Fruit fly (Drosophila melanogaster) whole organism, embryonic: ENCODE measurements around the gene Mocs2A.
A peak's percentile ranks its signal among the peaks of the same experiment; 100 is the strongest.

Experiments used
- CG10209 ChIP-seq: fragments of 200-800 bp; sonication (Bioruptor generic); optimal IDR thresholded peaks from 3 replicates; lab custom pipeline; 2017; ENCODE audit warnings: missing biosample characterization, mild to moderate bottlenecking, missing genetic modification characterization, missing genetic modification reagents
- CG10543 ChIP-seq: fragments of 200-800 bp; sonication (Bioruptor generic); optimal IDR thresholded peaks from 3 replicates; lab custom pipeline; 2017; ENCODE audit warnings: missing biosample characterization, mild to moderate bottlenecking, missing genetic modification characterization, moderate library complexity
- CG10979 ChIP-seq: fragments of 200-800 bp; sonication (Bioruptor generic); optimal IDR thresholded peaks from 2 replicates; lab custom pipeline; 2018; ENCODE audit warnings: missing biosample characterization, mild to moderate bottlenecking, missing genetic modification characterization, moderate library complexity
- CG11504 ChIP-seq: fragments of 200-800 bp; sonication (Bioruptor generic); optimal IDR thresholded peaks from 3 replicates; lab custom pipeline; 2019; ENCODE audit warnings: missing biosample characterization, mild to moderate bottlenecking, missing genetic modification characterization, moderate library complexity
- CG12219 ChIP-seq: fragments of 200-800 bp; sonication (Bioruptor generic); optimal IDR thresholded peaks from 3 replicates; lab custom pipeline; 2018; ENCODE audit warnings: missing biosample characterization, mild to moderate bottlenecking, missing genetic modification characterization
- CG13624 ChIP-seq: fragments of 200-800 bp; sonication (Bioruptor generic); optimal IDR thresholded peaks from 2 replicates; lab custom pipeline; 2016; ENCODE audit warnings: missing biosample characterization, missing genetic modification characterization
- CG15073 ChIP-seq: fragments of 200-800 bp; sonication (Bioruptor generic); optimal IDR thresholded peaks from 2 replicates; lab custom pipeline; 2016; ENCODE audit warnings: missing biosample characterization, missing genetic modification characterization
- CG1603 ChIP-seq: fragments of 200-800 bp; sonication (Bioruptor generic); optimal IDR thresholded peaks from 2 replicates; lab custom pipeline; 2019; ENCODE audit warnings: missing biosample characterization, mild to moderate bottlenecking, missing genetic modification characterization, moderate library complexity
- CG16863 ChIP-seq: fragments of 200-800 bp; sonication (Bioruptor generic); optimal IDR thresholded peaks from 3 replicates; lab custom pipeline; 2016; ENCODE audit warnings: missing biosample characterization, missing genetic modification characterization
- CG18262 ChIP-seq: fragments of 200-800 bp; optimal IDR thresholded peaks from 3 replicates; lab custom pipeline; 2019; ENCODE audit warnings: missing biosample characterization, mild to moderate bottlenecking, missing genetic modification characterization, moderate library complexity
- CG18619 ChIP-seq: fragments of 200-800 bp; sonication (Bioruptor generic); optimal IDR thresholded peaks from 3 replicates; lab custom pipeline; 2017; ENCODE audit warnings: missing biosample characterization, mild to moderate bottlenecking, missing genetic modification characterization
- CG2120 ChIP-seq: fragments of 200-800 bp; sonication (Bioruptor generic); optimal IDR thresholded peaks from 3 replicates; lab custom pipeline; 2016; ENCODE audit warnings: missing biosample characterization, missing genetic modification characterization
- CG2712 ChIP-seq: fragments of 200-800 bp; optimal IDR thresholded peaks from 3 replicates; lab custom pipeline; 2019; ENCODE audit warnings: missing biosample characterization, mild to moderate bottlenecking, missing genetic modification characterization, moderate library complexity
- CG2875 ChIP-seq: fragments of 200-800 bp; sonication (Bioruptor generic); optimal IDR thresholded peaks from 2 replicates; lab custom pipeline; 2017; ENCODE audit warnings: missing biosample characterization, mild to moderate bottlenecking, missing genetic modification characterization, missing genetic modification reagents
- CG31365 ChIP-seq: fragments of 200-800 bp; sonication (Bioruptor generic); optimal IDR thresholded peaks from 2 replicates; lab custom pipeline; 2018; ENCODE audit warnings: missing biosample characterization, mild to moderate bottlenecking, missing genetic modification characterization
- CG32767 ChIP-seq: fragments of 200-800 bp; sonication (Bioruptor generic); IDR thresholded peaks from 2 replicates; pipeline ENCODE4 v1.3.6; 2022; ENCODE audit warnings: missing biosample characterization, missing genetic modification characterization
- CG33557 ChIP-seq: fragments of 200-800 bp; sonication (Bioruptor generic); optimal IDR thresholded peaks from 2 replicates; lab custom pipeline; 2019; ENCODE audit warnings: missing biosample characterization, mild to moderate bottlenecking, missing genetic modification characterization, moderate library complexity
- CG4404 ChIP-seq: fragments of 200-800 bp; sonication (Bioruptor generic); IDR thresholded peaks from 2 replicates; pipeline ENCODE4 v1.3.6; 2022; ENCODE audit warnings: missing biosample characterization, missing genetic modification characterization
- CG7556 ChIP-seq: fragments of 200-800 bp; sonication (Bioruptor generic); optimal IDR thresholded peaks from 2 replicates; lab custom pipeline; 2017; ENCODE audit warnings: missing biosample characterization, mild to moderate bottlenecking, missing genetic modification characterization
- CG8944 ChIP-seq: fragments of 200-800 bp; sonication (Bioruptor generic); optimal IDR thresholded peaks from 3 replicates; lab custom pipeline; 2016; ENCODE audit warnings: missing biosample characterization, missing genetic modification characterization
- CG9727 ChIP-seq: fragments of 200-800 bp; sonication (Bioruptor generic); optimal IDR thresholded peaks from 3 replicates; lab custom pipeline; 2017; ENCODE audit warnings: missing biosample characterization, mild to moderate bottlenecking, missing genetic modification characterization
- Drgx ChIP-seq: fragments of 200-800 bp; sonication (Bioruptor generic); IDR thresholded peaks from 2 replicates; pipeline ENCODE4 v1.3.6; 2022; ENCODE audit warnings: missing biosample characterization, missing genetic modification characterization
- HLHmδ ChIP-seq: fragments of 200-800 bp; sonication (Bioruptor generic); optimal IDR thresholded peaks from 2 replicates; lab custom pipeline; 2018; ENCODE audit warnings: missing biosample characterization, mild to moderate bottlenecking, missing genetic modification characterization, moderate library complexity
- Hr3 ChIP-seq: fragments of 200-800 bp; sonication (Bioruptor generic); optimal IDR thresholded peaks from 3 replicates; lab custom pipeline; 2016; ENCODE audit warnings: missing biosample characterization, missing genetic modification characterization
- Hr51 ChIP-seq, 2 experiments: fragments of 200-800 bp; sonication (Bioruptor generic); optimal IDR thresholded peaks; 2 replicates in 1 of 2; 3 replicates in 1 of 2; lab custom pipeline; 2016 to 2018; ENCODE audit warnings: missing biosample characterization in 2 of 2, missing genetic modification characterization in 2 of 2, mild to moderate bottlenecking in 1 of 2, moderate library complexity in 1 of 2
- Myb ChIP-seq: fragments of 200-800 bp; sonication (Bioruptor generic); optimal IDR thresholded peaks from 2 replicates; lab custom pipeline; 2016; ENCODE audit warnings: missing biosample characterization, missing genetic modification characterization
- Pdp1 ChIP-seq, 2 experiments: fragments of 200-800 bp; sonication (Bioruptor generic); optimal IDR thresholded peaks; 3 replicates each; lab custom pipeline; 2016; ENCODE audit warnings: missing biosample characterization in 2 of 2, missing genetic modification characterization in 2 of 2, mild to moderate bottlenecking in 1 of 2, moderate library complexity in 1 of 2
- Sox102F ChIP-seq: fragments of 200-800 bp; sonication (Bioruptor generic); optimal IDR thresholded peaks from 2 replicates; lab custom pipeline; 2018; ENCODE audit warnings: missing biosample characterization, mild to moderate bottlenecking, missing genetic modification characterization, moderate library complexity
- Xrp1 ChIP-seq: fragments of 200-800 bp; sonication (Bioruptor generic); IDR thresholded peaks from 2 replicates; pipeline ENCODE4 v1.3.6; 2022; ENCODE audit warnings: missing biosample characterization, missing genetic modification characterization
- ase ChIP-seq: fragments of 200-800 bp; sonication (Bioruptor generic); IDR thresholded peaks from 3 replicates; pipeline ENCODE4 v1.3.6; 2022; ENCODE audit warnings: missing biosample characterization, missing genetic modification characterization
- bcd ChIP-seq: fragments of 200-800 bp; sonication (Bioruptor generic); optimal IDR thresholded peaks from 2 replicates; lab custom pipeline; 2017; ENCODE audit warnings: missing biosample characterization, mild to moderate bottlenecking, missing genetic modification characterization
- ci ChIP-seq: fragments of 200-800 bp; sonication (Bioruptor generic); IDR thresholded peaks from 3 replicates; pipeline ENCODE4 v1.3.6; 2022; ENCODE audit warnings: missing biosample characterization, missing genetic modification characterization
- dpn ChIP-seq, 2 experiments: fragments of 200-800 bp; sonication (Bioruptor generic); optimal IDR thresholded peaks; 3 replicates each; lab custom pipeline; 2016; ENCODE audit warnings: missing biosample characterization in 2 of 2, missing genetic modification characterization in 2 of 2
- esg ChIP-seq: fragments of 200-800 bp; sonication (Bioruptor generic); conservative IDR thresholded peaks from 2 replicates; pipeline ENCODE4 v1.3.6; 2022; ENCODE audit warnings: missing biosample characterization, missing genetic modification characterization
- gem ChIP-seq: fragments of 200-800 bp; sonication (Bioruptor generic); optimal IDR thresholded peaks from 2 replicates; lab custom pipeline; 2019; ENCODE audit warnings: missing biosample characterization, mild to moderate bottlenecking, missing genetic modification characterization, moderate library complexity
- nom ChIP-seq: fragments of 200-800 bp; sonication (Bioruptor generic); optimal IDR thresholded peaks from 2 replicates; lab custom pipeline; 2017; ENCODE audit warnings: missing biosample characterization, missing genetic modification characterization, mild to moderate bottlenecking, moderate library complexity, missing genetic modification reagents
- oc ChIP-seq: fragments of 200-800 bp; sonication (Bioruptor generic); optimal IDR thresholded peaks from 2 replicates; lab custom pipeline; 2018; ENCODE audit warnings: missing biosample characterization, mild to moderate bottlenecking, missing genetic modification characterization, moderate library complexity
- phol ChIP-seq: fragments of 200-800 bp; sonication (Bioruptor generic); optimal IDR thresholded peaks from 3 replicates; lab custom pipeline; 2018; ENCODE audit warnings: missing biosample characterization, mild to moderate bottlenecking, missing genetic modification characterization, moderate library complexity
- prd ChIP-seq, 3 experiments: fragments of >200 bp in 2 of 3; fragments of 200-800 bp in 1 of 3; sonication (Bioruptor generic) in 1 of 3; optimal IDR thresholded peaks in 2 of 3; IDR thresholded peaks in 1 of 3; 2 replicates in 2 of 3; 3 replicates in 1 of 3; pipeline versions ENCODE4 v1.3.6 to Lab custom; 2017 to 2022; ENCODE audit warnings: missing biosample characterization in 1 of 3, missing genetic modification characterization in 1 of 3
- row ChIP-seq: fragments of 200-800 bp; sonication (Bioruptor generic); IDR thresholded peaks from 3 replicates; pipeline ENCODE4 v1.3.6; 2022; ENCODE audit warnings: missing biosample characterization, missing genetic modification characterization
- sens ChIP-seq: fragments of 200-800 bp; sonication (Bioruptor generic); peaks from one replicate; lab custom pipeline; 2016; ENCODE audit warnings: missing biosample characterization, missing genetic modification characterization
- shn ChIP-seq: fragments of 200-800 bp; sonication (Bioruptor generic); optimal IDR thresholded peaks from 3 replicates; lab custom pipeline; 2016; ENCODE audit warnings: missing biosample characterization, missing genetic modification characterization
- slbo ChIP-seq: fragments of 200-800 bp; sonication (Bioruptor generic); IDR thresholded peaks from 2 replicates; pipeline ENCODE4 v1.3.6; 2022; ENCODE audit warnings: missing biosample characterization, missing genetic modification characterization
- so ChIP-seq: fragments of 200-800 bp; sonication (Bioruptor generic); IDR thresholded peaks from 3 replicates; pipeline ENCODE4 v1.3.6; 2022; ENCODE audit warnings: missing biosample characterization, missing genetic modification characterization
- sqz ChIP-seq: fragments of 200-800 bp; sonication (Bioruptor generic); optimal IDR thresholded peaks from 3 replicates; lab custom pipeline; 2018; ENCODE audit warnings: missing biosample characterization, mild to moderate bottlenecking, missing genetic modification characterization
- unpg ChIP-seq: fragments of 200-800 bp; sonication (Bioruptor generic); optimal IDR thresholded peaks from 3 replicates; lab custom pipeline; 2018; ENCODE audit warnings: missing biosample characterization, mild to moderate bottlenecking, missing genetic modification characterization, moderate library complexity
- vfl ChIP-seq: fragments of 200-800 bp; sonication (Bioruptor generic); optimal IDR thresholded peaks from 2 replicates; lab custom pipeline; 2016; ENCODE audit warnings: missing biosample characterization, missing genetic modification characterization
- vvl ChIP-seq: fragments of 200-800 bp; sonication (Bioruptor generic); IDR thresholded peaks from 2 replicates; pipeline ENCODE4 v1.3.6; 2022; ENCODE audit warnings: missing biosample characterization, missing genetic modification characterization
- yki ChIP-seq: fragments of >200 bp; optimal IDR thresholded peaks from 3 replicates; lab custom pipeline; 2018
- zf30C ChIP-seq: fragments of 200-800 bp; sonication (Bioruptor generic); optimal IDR thresholded peaks from 3 replicates; lab custom pipeline; 2018; ENCODE audit warnings: missing biosample characterization, mild to moderate bottlenecking, missing genetic modification characterization

Mocs2A gene

dm6 chr3R:25176517-25176916 is 49.4 kb upstream of the Mocs2A start (continued):
- TF ChIP-seq esg (GFP tag; lab: Robert Waterston, UW): 0 out of 2 replicates have a peak, but pooled peaks have one; percentile 5
- no peak for TF ChIP-seq prd (optimal IDR thresholded peaks at IDR 0.05; lab: Kevin White, UChicago)
- peak; percentile 51; the same call in 1 of the 3 replicates for TF ChIP-seq prd (GFP tag; IDR thresholded peaks at IDR 0.05; lab: Robert Waterston, UW)
- TF ChIP-seq CG2120 (GFP tag; lab: Kevin White, UChicago): peak; percentile 17
- TF ChIP-seq HLHmδ (GFP tag; lab: Kevin White, UChicago): no peak
- TF ChIP-seq CG12219: no peak
- 0 out of 3 replicates have a peak, but pooled peaks have one; percentile 26 for TF ChIP-seq ase (GFP tag; lab: Robert Waterston, UW)
- no peak for TF ChIP-seq dpn (GFP tag; optimal IDR thresholded peaks at IDR 0.05; lab: Kevin White, UChicago)
- no peak for TF ChIP-seq CG15073 (GFP tag; lab: Kevin White, UChicago)
- no peak for TF ChIP-seq CG31365 (tag; lab: Kevin White, UChicago)
- peak; percentile 22 for TF ChIP-seq CG10979 (tag; lab: Kevin White, UChicago)
- TF ChIP-seq Pdp1 (GFP tag; optimal IDR thresholded peaks at IDR 0.05; lab: Kevin White, UChicago): peak in 1 of 2 experiments; percentile 12
- peak; percentile 58 for TF ChIP-seq zf30C (GFP tag; lab: Kevin White, UChicago)
- no peak for TF ChIP-seq vfl (GFP tag; lab: Kevin White, UChicago)
- peak; percentile 31 for TF ChIP-seq gem (tag; lab: Kevin White, UChicago)
- TF ChIP-seq Xrp1 (GFP tag; lab: Robert Waterston, UW): peak; percentile 26; the same call in 1 of the 2 replicates
- peak; percentile 18 for TF ChIP-seq Sox102F (GFP tag; lab: Kevin White, UChicago)
- peak; percentile 2 for TF ChIP-seq CG9727 (GFP tag; lab: Kevin White, UChicago)
- peak; percentile 51 for TF ChIP-seq row
- TF ChIP-seq phol (tag; lab: Kevin White, UChicago): peak; percentile 18
- peak; percentile 11 for TF ChIP-seq CG10209 (GFP tag; lab: Kevin White, UChicago)
- peak; percentile 6 for TF ChIP-seq CG7556 (GFP tag; lab: Kevin White, UChicago)
- TF ChIP-seq sens (GFP tag; lab: Kevin White, UChicago): peak; percentile 51
- no peak for TF ChIP-seq bcd (GFP tag; lab: Kevin White, UChicago)
- TF ChIP-seq CG1603 (tag; lab: Kevin White, UChicago): peak; percentile 18
- TF ChIP-seq CG32767: no peak
- peak; percentile 13 for TF ChIP-seq CG18262
- peak in 1 of 2 experiments; percentile 24 for TF ChIP-seq Hr51 (GFP tag; optimal IDR thresholded peaks at IDR 0.05; lab: Kevin White, UChicago)
- TF ChIP-seq CG11504: peak; percentile 28
- TF ChIP-seq CG13624 (GFP tag; lab: Kevin White, UChicago): no peak
- TF ChIP-seq ci (GFP tag; lab: Robert Waterston, UW): no peak
- TF ChIP-seq oc: no peak
- TF ChIP-seq slbo: 0 out of 2 replicates have a peak, but pooled peaks have one; percentile 23
- peak; percentile 13 for TF ChIP-seq CG2712 (tag; lab: Kevin White, UChicago)

dm6 chr3R:25174244-25174643 is 47.1 kb upstream of the Mocs2A start:
- TF ChIP-seq CG9727 (GFP tag; lab: Kevin White, UChicago): peak; percentile 67
- TF ChIP-seq CG18262: peak; percentile 70
- TF ChIP-seq sqz (GFP tag; lab: Kevin White, UChicago): peak; percentile 27
- no peak for TF ChIP-seq CG2875 (GFP tag; lab: Kevin White, UChicago)
- peak; percentile 4 for TF ChIP-seq Hr3 (GFP tag; lab: Kevin White, UChicago)
- no peak for TF ChIP-seq CG33557
- TF ChIP-seq CG10543 (GFP tag; lab: Kevin White, UChicago): no peak
- TF ChIP-seq Myb (GFP tag; lab: Kevin White, UChicago): no peak
- no peak for TF ChIP-seq CG16863 (GFP tag; lab: Kevin White, UChicago)
- TF ChIP-seq shn (GFP tag; lab: Kevin White, UChicago): no peak
- peak; percentile 5 for TF ChIP-seq unpg
- TF ChIP-seq CG4404 (GFP tag; lab: Robert Waterston, UW): peak; percentile 55
- TF ChIP-seq gem (tag; lab: Kevin White, UChicago): peak; percentile 57
- no peak for TF ChIP-seq CG8944 (GFP tag; lab: Kevin White, UChicago)
- TF ChIP-seq ci (GFP tag; lab: Robert Waterston, UW): no peak
- no peak for TF ChIP-seq yki (lab: Kevin White, UChicago)
- TF ChIP-seq so (GFP tag; lab: Robert Waterston, UW): no peak
- TF ChIP-seq CG18619 (GFP tag; lab: Kevin White, UChicago): no peak
- TF ChIP-seq Drgx (GFP tag; lab: Robert Waterston, UW): no peak
- peak; percentile 9 for TF ChIP-seq nom (GFP tag; lab: Kevin White, UChicago)
- 0 out of 2 replicates have a peak, but pooled peaks have one; percentile 24 for TF ChIP-seq vvl
